Fruit fly (Drosophila melanogaster) whole organism, embryonic: ENCODE measurements around the gene Atu.
A peak's percentile ranks its signal among the peaks of the same experiment; 100 is the strongest.

Experiments
- Bdp1 ChIP-seq: fragments of 200-800 bp; sonication (Bioruptor generic); optimal IDR thresholded peaks from 3 replicates; lab custom pipeline; 2016; ENCODE audit warnings: missing biosample characterization, missing genetic modification characterization
- Bgb ChIP-seq: fragments of 200-800 bp; sonication (Bioruptor generic); IDR thresholded peaks from 2 replicates; pipeline ENCODE4 v1.3.6; 2022; ENCODE audit warnings: missing biosample characterization, missing genetic modification characterization; ENCODE audit not compliant: partially characterized antibody
- Bteb2 ChIP-seq: fragments of 200-800 bp; sonication (Bioruptor generic); optimal IDR thresholded peaks from 2 replicates; lab custom pipeline; 2016; ENCODE audit warnings: missing biosample characterization, missing genetic modification characterization
- CG10321 ChIP-seq: fragments of 200-800 bp; sonication (Bioruptor generic); IDR thresholded peaks from 2 replicates; pipeline ENCODE4 v1.3.6; 2022; ENCODE audit warnings: missing biosample characterization, missing genetic modification characterization
- CG10543 ChIP-seq: fragments of 200-800 bp; sonication (Bioruptor generic); optimal IDR thresholded peaks from 3 replicates; lab custom pipeline; 2017; ENCODE audit warnings: missing biosample characterization, mild to moderate bottlenecking, missing genetic modification characterization, moderate library complexity
- CG13296 ChIP-seq: fragments of 200-800 bp; sonication (Bioruptor generic); optimal IDR thresholded peaks from 3 replicates; lab custom pipeline; 2018; ENCODE audit warnings: missing biosample characterization, mild to moderate bottlenecking, missing genetic modification characterization
- CG13424 ChIP-seq: fragments of 200-800 bp; sonication (Bioruptor generic); optimal IDR thresholded peaks from 2 replicates; lab custom pipeline; 2019; ENCODE audit warnings: missing biosample characterization, mild to moderate bottlenecking, missing genetic modification characterization, moderate library complexity
- CG14050 ChIP-seq: fragments of 200-800 bp; sonication (Bioruptor generic); IDR thresholded peaks from 3 replicates; pipeline ENCODE4 v1.3.6; 2022; ENCODE audit warnings: missing biosample characterization, missing genetic modification characterization
- CG1529 ChIP-seq: fragments of 200-800 bp; sonication (Bioruptor generic); optimal IDR thresholded peaks from 3 replicates; lab custom pipeline; 2018; ENCODE audit warnings: missing biosample characterization, missing genetic modification characterization
- CG15696 ChIP-seq: fragments of 200-800 bp; sonication (Bioruptor generic); optimal IDR thresholded peaks from 2 replicates; lab custom pipeline; 2019; ENCODE audit warnings: missing biosample characterization, mild to moderate bottlenecking, missing genetic modification characterization, moderate library complexity
- CG17328 ChIP-seq: fragments of 200-800 bp; sonication (Bioruptor generic); IDR thresholded peaks from 2 replicates; pipeline ENCODE4 v1.3.6; 2022; ENCODE audit warnings: missing biosample characterization, missing genetic modification characterization
- CG17568 ChIP-seq: fragments of 200-800 bp; sonication (Bioruptor generic); optimal IDR thresholded peaks from 2 replicates; lab custom pipeline; 2018; ENCODE audit warnings: missing biosample characterization, mild to moderate bottlenecking, missing genetic modification characterization, moderate library complexity
- CG1832 ChIP-seq: fragments of 200-800 bp; sonication (Bioruptor generic); optimal IDR thresholded peaks from 2 replicates; lab custom pipeline; 2017; ENCODE audit warnings: missing biosample characterization, mild to moderate bottlenecking, missing genetic modification characterization, inconsistent platforms
- CG18619 ChIP-seq: fragments of 200-800 bp; sonication (Bioruptor generic); optimal IDR thresholded peaks from 3 replicates; lab custom pipeline; 2017; ENCODE audit warnings: missing biosample characterization, mild to moderate bottlenecking, missing genetic modification characterization
- CG18764 ChIP-seq: fragments of 200-800 bp; sonication (Bioruptor generic); optimal IDR thresholded peaks from 3 replicates; lab custom pipeline; 2016; ENCODE audit warnings: missing biosample characterization, missing genetic modification characterization
- CG31441 ChIP-seq: fragments of 200-800 bp; sonication (Bioruptor generic); IDR thresholded peaks from 2 replicates; pipeline ENCODE4 v1.3.6; 2022; ENCODE audit warnings: missing biosample characterization, missing genetic modification characterization
- CG4730 ChIP-seq: fragments of 200-800 bp; sonication (Bioruptor generic); IDR thresholded peaks from 2 replicates; pipeline ENCODE4 v1.3.6; 2022; ENCODE audit warnings: missing biosample characterization, missing genetic modification characterization
- CG7372 ChIP-seq: fragments of 200-800 bp; sonication (Bioruptor generic); IDR thresholded peaks from 2 replicates; pipeline ENCODE4 v1.3.6; 2022; ENCODE audit warnings: missing biosample characterization, missing genetic modification characterization
- CG7556 ChIP-seq: fragments of 200-800 bp; sonication (Bioruptor generic); optimal IDR thresholded peaks from 2 replicates; lab custom pipeline; 2017; ENCODE audit warnings: missing biosample characterization, mild to moderate bottlenecking, missing genetic modification characterization
- CG9727 ChIP-seq: fragments of 200-800 bp; sonication (Bioruptor generic); optimal IDR thresholded peaks from 3 replicates; lab custom pipeline; 2017; ENCODE audit warnings: missing biosample characterization, mild to moderate bottlenecking, missing genetic modification characterization
- CkIIα-i1 ChIP-seq: fragments of 200-800 bp; sonication (Bioruptor generic); IDR thresholded peaks from 2 replicates; pipeline ENCODE4 v1.3.6; 2022; ENCODE audit warnings: missing biosample characterization, missing genetic modification characterization
- Dbx ChIP-seq: fragments of 200-800 bp; sonication (Bioruptor generic); IDR thresholded peaks from 3 replicates; pipeline ENCODE4 v1.3.6; 2022; ENCODE audit warnings: missing biosample characterization, missing genetic modification characterization
- Dek ChIP-seq: fragments of 200-800 bp; sonication (Bioruptor generic); optimal IDR thresholded peaks from 3 replicates; lab custom pipeline; 2019; ENCODE audit warnings: missing biosample characterization, mild to moderate bottlenecking, missing genetic modification characterization, moderate library complexity
- ERR ChIP-seq: fragments of 200-800 bp; sonication (Bioruptor generic); optimal IDR thresholded peaks from 2 replicates; lab custom pipeline; 2016; ENCODE audit warnings: missing biosample characterization, missing genetic modification characterization
- Elba2 ChIP-seq: fragments of 200-800 bp; sonication (Bioruptor generic); optimal IDR thresholded peaks from 3 replicates; lab custom pipeline; 2016; ENCODE audit warnings: missing biosample characterization, missing genetic modification characterization
- H15 ChIP-seq: fragments of 200-800 bp; sonication (Bioruptor generic); IDR thresholded peaks from 3 replicates; pipeline ENCODE4 v1.3.6; 2022; ENCODE audit warnings: missing biosample characterization, missing genetic modification characterization
- Hmx ChIP-seq: fragments of 200-800 bp; sonication (Bioruptor generic); optimal IDR thresholded peaks from 2 replicates; lab custom pipeline; 2016; ENCODE audit warnings: missing biosample characterization, missing genetic modification characterization
- Lhr ChIP-seq: fragments of 200-800 bp; sonication (Bioruptor generic); optimal IDR thresholded peaks from 3 replicates; lab custom pipeline; 2017; ENCODE audit warnings: mild to moderate bottlenecking, missing biosample characterization, missing genetic modification reagents, missing genetic modification characterization
- MTF-1 ChIP-seq: fragments of 200-800 bp; sonication (Bioruptor generic); optimal IDR thresholded peaks from 2 replicates; lab custom pipeline; 2018; ENCODE audit warnings: missing biosample characterization, mild to moderate bottlenecking, missing genetic modification characterization, borderline replicate concordance
- Ravus ChIP-seq: fragments of 200-800 bp; sonication (Bioruptor generic); IDR thresholded peaks from 2 replicates; pipeline ENCODE4 v1.3.6; 2022; ENCODE audit warnings: missing biosample characterization, missing genetic modification characterization
- al ChIP-seq: fragments of 200-800 bp; sonication (Bioruptor generic); IDR thresholded peaks from 2 replicates; pipeline ENCODE4 v1.3.6; 2022; ENCODE audit warnings: missing biosample characterization, missing genetic modification characterization
- bigmax ChIP-seq: fragments of 200-800 bp; sonication (Bioruptor generic); optimal IDR thresholded peaks from 2 replicates; lab custom pipeline; 2018; ENCODE audit warnings: missing biosample characterization, mild to moderate bottlenecking, missing genetic modification characterization
- ci ChIP-seq: fragments of 200-800 bp; sonication (Bioruptor generic); IDR thresholded peaks from 3 replicates; pipeline ENCODE4 v1.3.6; 2022; ENCODE audit warnings: missing biosample characterization, missing genetic modification characterization
- corto ChIP-seq: fragments of 200-800 bp; sonication (Bioruptor generic); optimal IDR thresholded peaks from 2 replicates; lab custom pipeline; 2016; ENCODE audit warnings: missing biosample characterization, mild to moderate bottlenecking, missing genetic modification characterization, moderate library complexity
- dmrt11E ChIP-seq: fragments of 200-800 bp; sonication (Bioruptor generic); optimal IDR thresholded peaks from 3 replicates; lab custom pipeline; 2018; ENCODE audit warnings: missing biosample characterization, mild to moderate bottlenecking, missing genetic modification characterization, moderate library complexity
- dpn ChIP-seq, 2 experiments: fragments of 200-800 bp; sonication (Bioruptor generic); optimal IDR thresholded peaks; 3 replicates each; lab custom pipeline; 2016; ENCODE audit warnings: missing biosample characterization in 2 of 2, missing genetic modification characterization in 2 of 2
- gcm2 ChIP-seq: fragments of 200-800 bp; sonication (Bioruptor generic); optimal IDR thresholded peaks from 2 replicates; lab custom pipeline; 2016; ENCODE audit warnings: missing biosample characterization, missing genetic modification characterization
- gfzf ChIP-seq: fragments of 200-800 bp; sonication (Bioruptor generic); optimal IDR thresholded peaks from 2 replicates; lab custom pipeline; 2016; ENCODE audit warnings: missing biosample characterization, mild to moderate bottlenecking, missing genetic modification characterization, moderate library complexity
- hb ChIP-seq: fragments of 200-800 bp; sonication (Bioruptor generic); IDR thresholded peaks from 3 replicates; pipeline ENCODE4 v1.3.6; 2022; ENCODE audit warnings: missing biosample characterization, missing genetic modification characterization; ENCODE audit not compliant: partially characterized antibody
- hkb ChIP-seq, 2 experiments: fragments of 200-800 bp in 1 of 2; fragments of >200 bp in 1 of 2; sonication (Bioruptor generic) in 1 of 2; IDR thresholded peaks in 1 of 2; optimal IDR thresholded peaks in 1 of 2; 2 replicates each; pipeline versions ENCODE4 v1.3.6 to Lab custom; 2017 to 2022; ENCODE audit warnings: missing biosample characterization in 1 of 2, missing genetic modification characterization in 1 of 2
- jumu ChIP-seq: fragments of 200-800 bp; sonication (Bioruptor generic); optimal IDR thresholded peaks from 3 replicates; lab custom pipeline; 2016; ENCODE audit warnings: missing biosample characterization, missing genetic modification characterization
- mam ChIP-seq: fragments of 200-800 bp; sonication (Bioruptor generic); optimal IDR thresholded peaks from 3 replicates; lab custom pipeline; 2016; ENCODE audit warnings: missing biosample characterization, missing genetic modification characterization
- nom ChIP-seq: fragments of 200-800 bp; sonication (Bioruptor generic); optimal IDR thresholded peaks from 2 replicates; lab custom pipeline; 2017; ENCODE audit warnings: missing biosample characterization, missing genetic modification characterization, mild to moderate bottlenecking, moderate library complexity, missing genetic modification reagents
- pita ChIP-seq: fragments of 200-800 bp; sonication (Bioruptor generic); optimal IDR thresholded peaks from 2 replicates; lab custom pipeline; 2017; ENCODE audit warnings: missing biosample characterization, mild to moderate bottlenecking, missing genetic modification characterization
- pros ChIP-seq: fragments of 200-800 bp; sonication (Bioruptor generic); optimal IDR thresholded peaks from 3 replicates; lab custom pipeline; 2019; ENCODE audit warnings: missing biosample characterization, mild to moderate bottlenecking, missing genetic modification characterization, moderate library complexity
- pzg ChIP-seq: fragments of 200-800 bp; sonication (Bioruptor generic); optimal IDR thresholded peaks from 3 replicates; lab custom pipeline; 2018; ENCODE audit warnings: missing biosample characterization, mild to moderate bottlenecking, missing genetic modification characterization, moderate library complexity
- slp2 ChIP-seq: fragments of 200-800 bp; sonication (Bioruptor generic); optimal IDR thresholded peaks from 2 replicates; lab custom pipeline; 2016; ENCODE audit warnings: missing biosample characterization, missing genetic modification characterization
- usp ChIP-seq: fragments of >200 bp; optimal IDR thresholded peaks from 2 replicates; lab custom pipeline; 2017; ENCODE audit warnings: missing biosample characterization, missing genetic modification characterization

The Atu gene

dm6 chr3R:5568590-5568989 lies 44.6 kb upstream of the Atu start, which contains the start of the genes CG2931 and Rheb (continued):
- TF ChIP-seq Bteb2 (GFP tag; lab: Kevin White, UChicago) (peak; percentile 51), Dek (tag; lab: Kevin White, UChicago) (peak; percentile 36), CG14050 (no peak), CG31441 (peak; percentile 61), Hmx (peak; percentile 48), dpn (GFP tag; optimal IDR thresholded peaks at IDR 0.05; lab: Kevin White, UChicago) (peak; percentile 50 to 69), pzg (GFP tag; lab: Kevin White, UChicago) (peak; percentile 89), CG7372 (GFP tag; lab: Robert Waterston, UW) (peak; percentile 24; the same call in 1 of the 2 replicates), slp2 (GFP tag; lab: Kevin White, UChicago) (peak; percentile 14), CkIIα-i1 (GFP tag; lab: Robert Waterston, UW) (no peak), Bdp1 (GFP tag; lab: Kevin White, UChicago) (peak; percentile 28), CG9727 (GFP tag; lab: Kevin White, UChicago) (peak; percentile 67), pita (no peak), CG13296 (GFP tag; lab: Kevin White, UChicago) (peak; percentile 23), CG18619 (GFP tag; lab: Kevin White, UChicago) (peak; percentile 12), al (GFP tag; lab: Robert Waterston, UW) (peak; percentile 45; the same call in 1 of the 2 replicates), CG13424 (peak; percentile 75), pros (GFP tag; lab: Kevin White, UChicago) (no peak), mam (peak; percentile 55), corto (peak; percentile 41), usp (GFP tag; lab: Kevin White, UChicago) (no peak), bigmax (GFP tag; lab: Kevin White, UChicago) (no peak), CG18764 (GFP tag; lab: Kevin White, UChicago) (peak; percentile 62), gfzf (GFP tag; lab: Kevin White, UChicago) (peak; percentile 92), Lhr (GFP tag; lab: Kevin White, UChicago) (peak; percentile 76), CG1529 (GFP tag; lab: Kevin White, UChicago) (peak; percentile 4)

- TF ChIP-seq hb (no peak), CG17328 (GFP tag; lab: Robert Waterston, UW) (0 out of 2 replicates have a peak, but pooled peaks have one; percentile 5), H15 (no peak), jumu (GFP tag; lab: Kevin White, UChicago) (no peak), CG15696 (tag; lab: Kevin White, UChicago) (no peak), ERR (GFP tag; lab: Kevin White, UChicago) (no peak), hkb (optimal IDR thresholded peaks at IDR 0.05; lab: Kevin White, UChicago) (no peak), hkb (GFP tag; IDR thresholded peaks at IDR 0.05; lab: Robert Waterston, UW) (no peak), CG1832 (GFP tag; lab: Kevin White, UChicago) (no peak), CG17568 (GFP tag; lab: Kevin White, UChicago) (peak; percentile 49), Dbx (no peak), CG4730 (GFP tag; lab: Robert Waterston, UW) (no peak), gcm2 (GFP tag; lab: Kevin White, UChicago) (no peak), Bgb (GFP tag; lab: Robert Waterston, UW) (no peak), CG18619 (GFP tag; lab: Kevin White, UChicago) (no peak), Elba2 (GFP tag; lab: Kevin White, UChicago) (no peak), ci (GFP tag; lab: Robert Waterston, UW) (no peak), CG10543 (GFP tag; lab: Kevin White, UChicago) (no peak), CG10321 (GFP tag; lab: Robert Waterston, UW) (no peak), corto (no peak), nom (GFP tag; lab: Kevin White, UChicago) (peak; percentile 46), pita (no peak), MTF-1 (GFP tag; lab: Kevin White, UChicago) (no peak), CG7556 (GFP tag; lab: Kevin White, UChicago) (no peak), Ravus (GFP tag; lab: Robert Waterston, UW) (no peak), dmrt11E (tag; lab: Kevin White, UChicago) (no peak), pros (GFP tag; lab: Kevin White, UChicago) (no peak)
Observed at dm6 chr3R:5570635-5571436, 42.3 kb upstream of the Atu start, which contains the start of gene CRMP. TSS of gene CRMP (plus strand) at chr3R:5571108.
